Worm (Caenorhabditis elegans) whole organism, L2 larva: ENCODE data around the gene Y60A3A.21.

Source experiments
- C34F6.9 ChIP-seq: fragments of 150-350 bp; optimal IDR thresholded peaks from 2 replicates; lab custom pipeline; 2014; ENCODE audit warnings: missing biosample characterization, missing genetic modification characterization
- F13H6.1 ChIP-seq: sonication (generic microtip); optimal IDR thresholded peaks from 2 replicates; lab custom pipeline; 2016; ENCODE audit warnings: missing genetic modification characterization, missing compliant biosample characterization
- Y55F3AM.14 ChIP-seq: fragments of 200-800 bp; sonication (Bioruptor generic); optimal IDR thresholded peaks from 2 replicates; lab custom pipeline; 2018; ENCODE audit warnings: mild to moderate bottlenecking, missing genetic modification characterization, missing compliant biosample characterization
- alr-1 ChIP-seq: fragments of 150-350 bp; optimal IDR thresholded peaks from 2 replicates; lab custom pipeline; 2014; ENCODE audit warnings: missing biosample characterization, missing genetic modification characterization
- ama-1 ChIP-seq: fragments of 150-350 bp; optimal IDR thresholded peaks from 2 replicates; lab custom pipeline; 2018; ENCODE audit warnings: inconsistent platforms
- blmp-1 ChIP-seq: sonication (generic microtip); optimal IDR thresholded peaks from 2 replicates; lab custom pipeline; 2017; ENCODE audit warnings: missing genetic modification characterization, mild to moderate bottlenecking, missing compliant biosample characterization, antibody characterized with exemption, moderate library complexity; ENCODE audit not compliant: insufficient read depth
- ceh-16 ChIP-seq: fragments of 150-350 bp; optimal IDR thresholded peaks from 2 replicates; lab custom pipeline; 2014; ENCODE audit warnings: missing biosample characterization, missing genetic modification characterization
- ceh-82 ChIP-seq: fragments of 150-350 bp; optimal IDR thresholded peaks from 2 replicates; lab custom pipeline; 2014; ENCODE audit warnings: missing biosample characterization, missing genetic modification characterization
- crh-2 ChIP-seq: sonication (generic microtip); optimal IDR thresholded peaks from 2 replicates; lab custom pipeline; 2017; ENCODE audit warnings: missing biosample characterization, missing genetic modification characterization
- dmd-4 ChIP-seq: sonication (generic microtip); optimal IDR thresholded peaks from 2 replicates; lab custom pipeline; 2017; ENCODE audit warnings: missing biosample characterization, missing genetic modification characterization
- egl-27 ChIP-seq: sonication (generic microtip); optimal IDR thresholded peaks from 3 replicates; lab custom pipeline; 2017; ENCODE audit warnings: missing biosample characterization, missing genetic modification reagents, missing genetic modification characterization
- fos-1 ChIP-seq: fragments of 150-350 bp; optimal IDR thresholded peaks from 2 replicates; lab custom pipeline; 2014; ENCODE audit warnings: missing biosample characterization, missing genetic modification characterization
- gmeb-1 ChIP-seq: fragments of 150-350 bp; optimal IDR thresholded peaks from 2 replicates; lab custom pipeline; 2014; ENCODE audit warnings: missing biosample characterization, missing genetic modification characterization
- lin-11 ChIP-seq: fragments of 150-350 bp; sonication (generic microtip); optimal IDR thresholded peaks from 2 replicates; lab custom pipeline; 2014; ENCODE audit warnings: missing biosample characterization, missing genetic modification characterization, inconsistent platforms, mixed read lengths
- lin-39 ChIP-seq: fragments of 150-350 bp; optimal IDR thresholded peaks from 2 replicates; lab custom pipeline; 2014; ENCODE audit warnings: missing biosample characterization, missing genetic modification reagents, missing genetic modification characterization
- lsy-2 ChIP-seq, 2 experiments: fragments of 150-350 bp in 1 of 2; sonication (generic microtip) in 1 of 2; optimal IDR thresholded peaks; 2 replicates each; lab custom pipeline; 2014 to 2017; ENCODE audit warnings: missing biosample characterization in 2 of 2, missing genetic modification characterization in 2 of 2
- mab-5 ChIP-seq: fragments of 150-350 bp; optimal IDR thresholded peaks from 2 replicates; lab custom pipeline; 2014; ENCODE audit warnings: missing biosample characterization, missing genetic modification characterization
- nhr-10 ChIP-seq: sonication (generic microtip); optimal IDR thresholded peaks from 2 replicates; lab custom pipeline; 2017; ENCODE audit warnings: missing biosample characterization, missing genetic modification characterization
- nhr-21 ChIP-seq: fragments of 150-350 bp; optimal IDR thresholded peaks from 2 replicates; lab custom pipeline; 2014; ENCODE audit warnings: missing biosample characterization, missing genetic modification characterization
- nhr-23 ChIP-seq: fragments of 150-350 bp; optimal IDR thresholded peaks from 2 replicates; lab custom pipeline; 2014; ENCODE audit warnings: missing biosample characterization, missing genetic modification reagents, missing genetic modification characterization
- nhr-237 ChIP-seq: fragments of 150-350 bp; optimal IDR thresholded peaks from 2 replicates; lab custom pipeline; 2014; ENCODE audit warnings: missing biosample characterization, missing genetic modification characterization
- nhr-25 ChIP-seq: fragments of 150-350 bp; sonication (generic microtip); optimal IDR thresholded peaks from 3 replicates; lab custom pipeline; 2014; ENCODE audit warnings: missing biosample characterization, missing genetic modification characterization
- nhr-6 ChIP-seq: fragments of 150-350 bp; optimal IDR thresholded peaks from 2 replicates; lab custom pipeline; 2014; ENCODE audit warnings: missing biosample characterization, missing genetic modification characterization
- nhr-77 ChIP-seq: fragments of 150-350 bp; optimal IDR thresholded peaks from 2 replicates; lab custom pipeline; 2014; ENCODE audit warnings: missing biosample characterization, missing genetic modification characterization
- peb-1 ChIP-seq: fragments of 150-350 bp; optimal IDR thresholded peaks from 2 replicates; lab custom pipeline; 2014; ENCODE audit warnings: missing biosample characterization, missing genetic modification characterization
- sem-4 ChIP-seq: fragments of 150-350 bp; optimal IDR thresholded peaks from 2 replicates; lab custom pipeline; 2014; ENCODE audit warnings: missing biosample characterization, missing genetic modification reagents, missing genetic modification characterization
- skn-1 ChIP-seq: sonication (generic microtip); optimal IDR thresholded peaks from 2 replicates; lab custom pipeline; 2017; ENCODE audit warnings: missing biosample characterization, missing genetic modification characterization
- sma-3 ChIP-seq: sonication (generic microtip); optimal IDR thresholded peaks from 2 replicates; lab custom pipeline; 2016; ENCODE audit warnings: missing genetic modification reagents, missing genetic modification characterization, missing compliant biosample characterization
- sma-9 ChIP-seq, 2 experiments: fragments of 150-350 bp in 1 of 2; sonication (generic microtip) in 1 of 2; optimal IDR thresholded peaks; 2 replicates each; lab custom pipeline; 2014 to 2016; ENCODE audit warnings: missing genetic modification characterization in 2 of 2, mild to moderate bottlenecking in 1 of 2, missing biosample characterization in 1 of 2, missing compliant biosample characterization in 1 of 2, missing genetic modification reagents in 1 of 2, moderate library complexity in 1 of 2
- snpc-4 ChIP-seq: fragments of 150-350 bp; optimal IDR thresholded peaks from 2 replicates; lab custom pipeline; 2014; ENCODE audit warnings: missing biosample characterization, missing genetic modification characterization
- unc-39 ChIP-seq: fragments of 150-350 bp; optimal IDR thresholded peaks from 2 replicates; lab custom pipeline; 2014; ENCODE audit warnings: missing biosample characterization, missing genetic modification characterization
- unc-55 ChIP-seq: fragments of 150-350 bp; sonication (generic microtip); optimal IDR thresholded peaks from 3 replicates; lab custom pipeline; 2014; ENCODE audit warnings: missing biosample characterization, missing genetic modification reagents, missing genetic modification characterization
- zag-1 ChIP-seq: fragments of 150-350 bp; optimal IDR thresholded peaks from 2 replicates; lab custom pipeline; 2014; ENCODE audit warnings: missing biosample characterization, missing genetic modification characterization
- ztf-4 ChIP-seq: fragments of 150-350 bp; optimal IDR thresholded peaks from 2 replicates; lab custom pipeline; 2014; ENCODE audit warnings: missing biosample characterization, missing genetic modification characterization

Y60A3A.21 gene

ce11 chrV:20011654-20012053, at the start of gene Y60A3A.21:
TSS of gene Y60A3A.21 (plus strand) at chrV:20011954.
- TF ChIP-seq blmp-1 = no peak

ce11 chrV:19961971-19962370, 49.8 kb upstream of the Y60A3A.21 start:
- TF ChIP-seq lin-39 (tag; lab: Kevin White, UChicago) = no peak
- no peak for TF ChIP-seq ceh-82
- TF ChIP-seq ztf-4 (tag; lab: Kevin White, UChicago) = no peak
- TF ChIP-seq egl-27 (tag; lab: Kevin White, UChicago) = no peak
- no peak for TF ChIP-seq peb-1 (tag; lab: Kevin White, UChicago)
- TF ChIP-seq gmeb-1 (tag; lab: Kevin White, UChicago) = no peak
- TF ChIP-seq Y55F3AM.14 (GFP tag; lab: Kevin White, UChicago) = no peak
- no peak for TF ChIP-seq snpc-4 (tag; lab: Kevin White, UChicago)
- no peak for TF ChIP-seq crh-2 (tag; lab: Kevin White, UChicago)
- TF ChIP-seq C34F6.9 (tag; lab: Kevin White, UChicago) = no peak
- no peak for TF ChIP-seq fos-1 (tag; lab: Kevin White, UChicago)
- TF ChIP-seq nhr-21 = no peak

ce11 chrV:19965626-19966025, 46.1 kb upstream of the Y60A3A.21 start, which contains the start of gene srh-171:
TSS of gene srh-171 (plus strand) at chrV:19965700.
- TF ChIP-seq nhr-25 (tag; lab: Kevin White, UChicago) = no peak
- TF ChIP-seq egl-27 (tag; lab: Kevin White, UChicago) = no peak
- TF ChIP-seq nhr-77 (tag; lab: Kevin White, UChicago) = no peak
- TF ChIP-seq lin-39 (tag; lab: Kevin White, UChicago) = no peak
- TF ChIP-seq alr-1 (tag; lab: Kevin White, UChicago) = no peak
- TF ChIP-seq nhr-6 (tag; lab: Kevin White, UChicago) = no peak
- TF ChIP-seq lsy-2 (tag; optimal IDR thresholded peaks at IDR 0.05; lab: Kevin White, UChicago) = no peak
- TF ChIP-seq gmeb-1 (tag; lab: Kevin White, UChicago) = no peak
- TF ChIP-seq mab-5 (tag; lab: Kevin White, UChicago) = no peak
- TF ChIP-seq unc-39 = no peak
- no peak for TF ChIP-seq sma-3

- TF ChIP-seq mab-5 (tag; lab: Kevin White, UChicago) = no peak
- TF ChIP-seq nhr-6 (tag; lab: Kevin White, UChicago) = no peak
- TF ChIP-seq lin-11 (tag; lab: Kevin White, UChicago) = no peak
- TF ChIP-seq crh-2 (tag; lab: Kevin White, UChicago) = no peak
- TF ChIP-seq zag-1 (tag; lab: Kevin White, UChicago) = no peak
- TF ChIP-seq ztf-4 (tag; lab: Kevin White, UChicago) = no peak
- no peak for TF ChIP-seq nhr-10
- no peak for TF ChIP-seq ceh-16 (tag; lab: Kevin White, UChicago)
- no peak for TF ChIP-seq ama-1 (lab: Kevin White, UChicago)
- no peak for TF ChIP-seq C34F6.9 (tag; lab: Kevin White, UChicago)
- no peak for TF ChIP-seq alr-1 (tag; lab: Kevin White, UChicago)
Observed at ce11 chrV:19972984-19973383, 38.8 kb upstream of the Y60A3A.21 start, which contains the start of gene srh-173. TSS of gene srh-173 (plus strand) at chrV:19973284.

- TF ChIP-seq nhr-237 = no peak
- no peak for TF ChIP-seq snpc-4 (tag; lab: Kevin White, UChicago)
- TF ChIP-seq nhr-25 (tag; lab: Kevin White, UChicago) = no peak
- no peak for TF ChIP-seq sem-4 (tag; lab: Kevin White, UChicago)
- TF ChIP-seq F13H6.1 (tag; lab: Kevin White, UChicago) = no peak
- TF ChIP-seq unc-39 = no peak
- TF ChIP-seq peb-1 (tag; lab: Kevin White, UChicago) = no peak
- TF ChIP-seq dmd-4 (tag; lab: Kevin White, UChicago) = no peak
- no peak for TF ChIP-seq sma-9 (GFP tag; optimal IDR thresholded peaks at IDR 0.05; lab: Kevin White, UChicago)
- no peak for TF ChIP-seq sma-9 (tag; optimal IDR thresholded peaks at IDR 0.05; lab: Kevin White, UChicago)
- TF ChIP-seq zag-1 (tag; lab: Kevin White, UChicago) = no peak
- no peak for TF ChIP-seq Y55F3AM.14 (GFP tag; lab: Kevin White, UChicago)
- no peak for TF ChIP-seq unc-55 (GFP tag; lab: Kevin White, UChicago)
- no peak for TF ChIP-seq skn-1
- no peak for TF ChIP-seq nhr-21
- no peak for TF ChIP-seq nhr-10
- TF ChIP-seq egl-27 (tag; lab: Kevin White, UChicago) = no peak
- TF ChIP-seq nhr-23 (tag; lab: Kevin White, UChicago) = no peak
Observed at ce11 chrV:19978220-19978619, 33.5 kb upstream of the Y60A3A.21 start, which contains the start of gene srh-183. TSS of gene srh-183 (minus strand) at chrV:19978320.
